Worm (Caenorhabditis elegans): ENCODE results near the gene col-137.
"Not testable (repeated sequence)": the region's sequence is repeated elsewhere in the genome, so short reads cannot be mapped to it uniquely, and the experiment has no call there.

The col-137 gene

DNA sequence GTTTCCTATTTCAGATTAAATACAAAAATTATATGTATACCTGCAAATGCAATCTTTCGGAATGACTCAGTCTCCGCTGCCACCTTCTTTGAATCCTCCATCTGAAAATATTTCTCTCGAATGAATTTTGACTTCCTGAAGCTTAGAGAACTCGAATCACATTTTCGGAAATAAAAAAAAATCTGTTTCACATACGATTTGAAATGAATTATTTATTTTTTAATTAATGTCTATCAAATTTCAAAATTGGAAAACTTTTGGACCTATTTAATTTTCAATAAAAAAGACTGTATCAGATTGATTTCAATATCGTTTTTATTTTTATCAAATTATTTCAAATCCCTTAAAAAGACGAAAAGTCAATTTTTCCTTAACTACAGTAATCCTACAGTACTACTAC is at the start of gene col-137:
col-137 (minus strand) TSS at position 101 of the 400 bp plus-strand sequence.
- TF ChIP-seq klf-2 (GFP tag; conservative IDR thresholded peaks at IDR 0.05) (no peak), T22C8.4 (GFP tag; IDR thresholded peaks at IDR 0.05) (no peak), ztf-23 (GFP tag; IDR thresholded peaks at IDR 0.05) (no peak), tab-1 (GFP tag; IDR thresholded peaks at IDR 0.05) (no peak), ref-1 (GFP tag; conservative IDR thresholded peaks at IDR 0.05) (no peak), med-1 (GFP tag; optimal IDR thresholded peaks at IDR 0.05; ENCODE audit: insufficient read depth) (no peak), ztf-29 (GFP tag; IDR thresholded peaks at IDR 0.05) (no peak), flt-1 (GFP tag; IDR thresholded peaks at IDR 0.05) (no peak), cog-1 (tag; optimal IDR thresholded peaks at IDR 0.05) (no peak)

DNA sequence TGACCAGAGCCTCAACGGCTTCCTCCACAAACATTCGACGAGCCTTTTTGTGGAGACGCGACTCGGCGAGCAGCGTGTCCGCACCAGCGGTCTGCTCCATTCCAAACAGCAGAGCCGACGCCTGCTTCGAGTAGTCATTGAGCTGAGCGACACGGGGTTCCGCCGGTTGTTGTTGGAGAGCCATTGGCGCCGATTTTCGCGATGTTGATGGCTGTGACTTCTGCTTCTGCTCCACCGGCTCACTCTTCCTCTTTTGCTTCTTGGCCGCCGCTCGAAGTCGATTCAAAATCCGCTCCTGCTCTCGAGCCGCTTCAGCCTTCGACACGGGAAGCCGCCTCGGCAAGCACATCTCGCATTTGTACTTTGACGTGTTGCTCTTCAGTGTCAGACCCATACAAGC is 48.4 kb upstream of the col-137 start:
- 0 out of 2 replicates have a peak, but pooled peaks have one; percentile 12 for TF ChIP-seq flt-1 (GFP tag; IDR thresholded peaks at IDR 0.05)

DNA sequence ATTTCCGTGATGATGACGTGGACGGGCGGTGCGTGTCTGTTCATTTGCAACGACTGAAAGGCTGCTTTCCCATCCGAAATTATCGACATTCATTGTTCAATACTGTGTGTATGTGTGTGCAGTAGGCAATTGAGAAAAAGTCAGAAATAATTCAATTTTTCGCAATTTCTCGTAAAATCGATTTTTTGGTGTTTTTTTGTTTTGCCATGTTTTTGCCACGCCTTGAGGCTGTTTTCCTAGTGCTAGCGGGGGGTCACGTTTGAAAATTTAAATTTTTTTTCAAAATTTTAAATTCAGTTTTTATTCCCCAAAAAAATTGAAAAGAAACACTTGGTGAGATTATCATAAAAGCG is 43.6 kb upstream of the col-137 start, which contains the start of gene Y51H4A.13:
Y51H4A.13 (minus strand) TSS at position 182 of the 353 bp plus-strand sequence.
- not testable (repeated sequence) for TF ChIP-seq cog-1 (tag; optimal IDR thresholded peaks at IDR 0.05); ztf-29 (GFP tag; IDR thresholded peaks at IDR 0.05); klf-2 (GFP tag; conservative IDR thresholded peaks at IDR 0.05)

DNA sequence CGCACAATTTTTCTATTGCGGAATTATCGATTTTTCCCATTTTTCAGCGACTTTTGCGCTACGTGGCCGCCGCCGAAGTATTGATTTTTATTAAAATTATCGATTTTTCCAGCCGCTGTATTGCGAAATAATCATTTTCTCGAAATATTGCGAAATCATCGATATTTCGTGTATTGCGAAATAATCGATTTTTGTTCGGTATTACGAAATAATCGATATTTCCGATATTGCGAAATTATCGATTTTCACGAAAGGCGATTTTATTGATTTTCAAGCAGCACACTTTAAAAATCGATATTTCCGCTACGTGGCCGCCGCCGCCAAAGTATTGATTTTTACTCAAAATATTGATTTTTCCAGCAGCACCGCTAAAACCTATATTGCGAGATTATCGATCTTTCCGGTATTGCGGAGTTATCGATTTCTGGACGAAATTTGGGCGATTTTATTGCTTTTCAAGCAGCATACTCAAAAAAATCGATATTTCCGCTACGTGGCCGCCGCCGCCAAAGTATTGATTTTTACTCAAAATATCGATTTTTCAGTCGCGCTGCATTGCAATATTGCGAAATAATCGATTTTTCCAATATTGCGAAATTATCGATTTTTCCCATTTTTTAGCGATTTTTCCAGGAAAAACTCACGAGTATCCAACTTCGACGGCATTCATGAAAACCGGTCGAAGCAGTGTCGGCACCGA is 43.1 kb upstream of the col-137 start:
- TF ChIP-seq flt-1 (GFP tag; IDR thresholded peaks at IDR 0.05) = no peak
- peak; percentile 85 for TF ChIP-seq T22C8.4 (GFP tag; IDR thresholded peaks at IDR 0.05)
- no peak for TF ChIP-seq med-1 (GFP tag; optimal IDR thresholded peaks at IDR 0.05; ENCODE audit: insufficient read depth)

DNA sequence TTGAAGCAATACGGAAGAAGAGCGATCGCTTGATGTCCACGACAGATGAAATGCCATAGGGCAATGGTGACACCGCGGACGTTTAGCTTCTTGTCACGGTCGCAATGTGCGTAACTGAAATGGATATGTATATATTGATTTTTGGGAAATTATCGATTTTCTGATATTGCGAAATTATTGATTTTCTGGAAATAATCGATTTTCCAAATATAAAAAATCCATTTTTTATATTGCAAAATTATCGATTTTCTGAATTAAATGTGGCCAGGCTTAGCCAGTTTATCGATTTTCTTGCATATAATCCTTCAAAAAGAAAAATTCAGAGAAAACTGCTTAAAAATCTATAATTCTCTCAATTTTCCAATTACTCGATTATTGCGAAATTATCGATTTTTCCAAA is 42.4 kb upstream of the col-137 start:
- peak; percentile 83 for TF ChIP-seq T22C8.4 (GFP tag; IDR thresholded peaks at IDR 0.05)

DNA sequence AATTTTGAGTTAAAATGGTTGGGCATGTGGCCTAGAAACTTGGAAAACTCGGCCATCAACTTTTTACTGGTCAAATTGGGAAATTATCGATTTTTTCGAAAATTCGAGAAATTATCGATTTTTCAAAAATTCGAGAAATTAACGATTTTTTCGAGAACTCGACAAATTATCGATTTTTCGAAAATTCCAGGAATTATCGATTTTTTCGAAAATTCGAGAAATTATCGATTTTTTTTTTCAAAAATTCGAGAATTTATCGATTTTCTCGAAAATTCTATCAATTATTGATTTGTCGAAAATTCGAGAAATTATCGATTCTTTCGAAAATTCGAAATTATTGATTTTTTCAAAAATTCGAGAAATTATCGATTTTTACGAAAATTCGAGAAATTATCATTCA is 41.2 kb upstream of the col-137 start:
- TF ChIP-seq T22C8.4 (GFP tag; IDR thresholded peaks at IDR 0.05) = peak; percentile 97
- no peak for TF ChIP-seq ref-1 (GFP tag; conservative IDR thresholded peaks at IDR 0.05)

DNA sequence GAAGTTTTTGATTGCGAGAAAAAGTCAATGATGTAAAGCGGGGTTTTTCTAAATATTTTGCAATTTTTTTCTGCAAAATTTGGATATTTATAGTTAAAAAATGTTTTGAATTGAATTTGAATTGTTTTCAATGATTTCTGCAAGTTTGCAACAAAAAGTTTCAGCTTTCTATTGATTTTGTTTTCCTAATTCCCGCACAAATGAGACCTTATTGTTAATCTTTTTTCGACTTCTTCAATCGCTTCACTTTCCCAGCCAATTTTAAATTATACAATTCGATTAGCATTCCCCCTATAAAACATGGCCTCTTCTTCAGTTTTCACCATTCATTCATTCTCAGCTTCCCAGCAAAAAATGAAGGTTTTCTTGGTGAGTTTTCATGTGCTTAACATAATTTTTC is 28.0 kb upstream of the col-137 start, which contains the start of gene fipr-27:
fipr-27 (plus strand) TSS at position 301 of the 400 bp plus-strand sequence.
- TF ChIP-seq med-1 (GFP tag; optimal IDR thresholded peaks at IDR 0.05; ENCODE audit: insufficient read depth) (no peak), ztf-23 (GFP tag; IDR thresholded peaks at IDR 0.05) (no peak), ztf-29 (GFP tag; IDR thresholded peaks at IDR 0.05) (no peak), cog-1 (tag; optimal IDR thresholded peaks at IDR 0.05) (no peak), ref-1 (GFP tag; conservative IDR thresholded peaks at IDR 0.05) (no peak), T22C8.4 (GFP tag; IDR thresholded peaks at IDR 0.05) (no peak), tab-1 (GFP tag; IDR thresholded peaks at IDR 0.05) (no peak), klf-2 (GFP tag; conservative IDR thresholded peaks at IDR 0.05) (no peak), flt-1 (GFP tag; IDR thresholded peaks at IDR 0.05) (no peak)

DNA sequence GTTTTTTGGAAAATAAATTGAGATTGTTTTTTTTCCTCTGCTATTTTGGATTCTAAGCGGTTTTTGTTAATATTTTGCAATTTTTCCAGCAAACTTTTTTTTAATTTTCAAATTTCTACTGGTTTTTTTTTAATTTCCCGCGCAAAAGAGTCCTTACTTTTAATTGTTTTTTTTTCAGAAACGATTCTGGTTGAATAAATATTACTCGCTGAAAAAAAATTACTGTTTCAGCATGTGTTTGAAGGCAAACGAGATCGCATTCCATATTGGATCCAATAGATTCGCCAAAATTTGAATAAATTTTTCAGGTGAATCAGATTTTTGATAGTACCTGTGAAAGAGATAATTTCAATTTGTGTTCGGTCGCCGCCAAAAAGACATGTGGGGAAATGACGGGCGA is 27.2 kb upstream of the col-137 start:
- TF ChIP-seq ztf-23 (GFP tag; IDR thresholded peaks at IDR 0.05) (no peak), cog-1 (tag; optimal IDR thresholded peaks at IDR 0.05) (no peak), flt-1 (GFP tag; IDR thresholded peaks at IDR 0.05) (no peak), med-1 (GFP tag; optimal IDR thresholded peaks at IDR 0.05; ENCODE audit: insufficient read depth) (no peak), ref-1 (GFP tag; conservative IDR thresholded peaks at IDR 0.05) (no peak), tab-1 (GFP tag; IDR thresholded peaks at IDR 0.05) (no peak), ztf-29 (GFP tag; IDR thresholded peaks at IDR 0.05) (no peak), klf-2 (GFP tag; conservative IDR thresholded peaks at IDR 0.05) (no peak), T22C8.4 (GFP tag; IDR thresholded peaks at IDR 0.05) (no peak)

DNA sequence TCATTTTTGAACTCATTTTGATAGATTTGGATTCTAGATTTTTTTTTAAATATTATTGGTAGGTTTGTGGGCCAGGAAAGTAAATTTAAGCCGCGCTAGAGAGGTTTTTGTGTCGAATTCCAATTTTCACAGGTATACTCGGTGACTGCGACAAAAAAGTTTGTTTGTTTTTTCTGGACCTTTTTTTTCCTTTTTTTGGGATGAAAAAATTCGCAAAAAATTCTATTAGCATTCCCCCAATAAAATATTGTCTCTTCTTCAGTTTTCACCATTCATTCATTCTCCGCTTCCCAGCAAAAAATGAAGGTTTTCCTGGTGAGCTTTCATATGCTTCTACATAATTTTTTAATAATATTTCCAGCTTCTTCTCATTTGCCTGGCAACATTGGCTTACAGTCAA is 26.5 kb upstream of the col-137 start, which contains the start of gene Y51H4A.936:
Y51H4A.936 (plus strand) TSS at position 301 of the 400 bp plus-strand sequence.
- TF ChIP-seq med-1 (GFP tag; optimal IDR thresholded peaks at IDR 0.05; ENCODE audit: insufficient read depth) (no peak), ztf-23 (GFP tag; IDR thresholded peaks at IDR 0.05) (no peak), flt-1 (GFP tag; IDR thresholded peaks at IDR 0.05) (no peak), ztf-29 (GFP tag; IDR thresholded peaks at IDR 0.05) (no peak), ref-1 (GFP tag; conservative IDR thresholded peaks at IDR 0.05) (no peak), T22C8.4 (GFP tag; IDR thresholded peaks at IDR 0.05) (no peak), tab-1 (GFP tag; IDR thresholded peaks at IDR 0.05) (no peak)

DNA sequence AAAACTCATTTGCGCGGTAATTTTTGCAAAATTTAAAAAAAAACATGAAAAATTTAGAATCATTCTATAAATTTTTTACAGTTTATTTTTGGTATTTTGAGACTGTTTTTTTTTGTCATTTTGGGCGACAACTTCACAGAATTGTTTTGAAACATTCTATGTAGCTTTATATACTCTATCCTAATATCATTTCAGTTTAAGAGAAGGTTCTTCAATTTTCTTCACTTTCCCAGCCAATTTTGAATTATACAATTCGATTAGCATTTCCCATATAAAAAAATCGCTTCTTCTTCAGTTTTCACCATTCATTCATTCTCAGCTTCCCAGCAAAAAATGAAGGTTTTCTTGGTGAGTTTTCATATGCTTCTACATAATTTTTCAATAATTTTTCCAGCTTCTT is 25.1 kb upstream of the col-137 start, which contains the start of gene fipr-28:
fipr-28 (plus strand) TSS at position 301 of the 400 bp plus-strand sequence.
- TF ChIP-seq cog-1 (tag; optimal IDR thresholded peaks at IDR 0.05) (no peak), flt-1 (GFP tag; IDR thresholded peaks at IDR 0.05) (no peak), med-1 (GFP tag; optimal IDR thresholded peaks at IDR 0.05; ENCODE audit: insufficient read depth) (no peak), ztf-29 (GFP tag; IDR thresholded peaks at IDR 0.05) (no peak), klf-2 (GFP tag; conservative IDR thresholded peaks at IDR 0.05) (no peak)

DNA sequence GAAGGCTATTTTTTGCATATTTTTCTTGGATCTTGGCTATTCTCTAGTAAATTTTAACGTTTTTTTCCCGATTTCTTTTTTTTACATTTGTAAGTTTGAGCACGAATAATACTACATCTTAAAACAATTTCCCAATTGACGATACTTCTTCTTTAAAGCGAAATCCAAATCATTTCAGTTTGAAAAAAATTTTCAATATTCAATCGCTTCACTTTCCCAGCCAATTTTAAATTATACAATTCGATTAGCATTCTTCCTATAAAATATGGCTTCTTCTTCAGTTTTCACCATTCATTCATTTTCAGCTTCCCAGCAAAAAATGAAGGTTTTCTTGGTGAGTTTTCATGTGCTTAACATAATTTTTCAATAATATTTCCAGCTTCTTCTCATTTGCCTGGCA is 23.3 kb upstream of the col-137 start, which contains the start of gene fip-7:
fip-7 (plus strand) TSS at position 301 of the 400 bp plus-strand sequence.
- not testable (repeated sequence) for TF ChIP-seq med-1 (GFP tag; optimal IDR thresholded peaks at IDR 0.05; ENCODE audit: insufficient read depth); flt-1 (GFP tag; IDR thresholded peaks at IDR 0.05); ztf-29 (GFP tag; IDR thresholded peaks at IDR 0.05)

All from whole organism, midembryonic.